Worm (Caenorhabditis elegans): ENCODE measurements around the gene rde-1.

rde-1 gene

ce11 chrV:10039837-10040236 lies 48.4 kb upstream of the rde-1 start (continued):
- TF ChIP-seq F57A8.1 (GFP tag; optimal IDR thresholded peaks at IDR 0.05) (no peak), rpc-1 (optimal IDR thresholded peaks at IDR 0.05) (no peak), rpc-1 (tag; optimal IDR thresholded peaks at IDR 0.05) (no peak), mel-28 (tag; optimal IDR thresholded peaks at IDR 0.05; ENCODE audit: borderline replicate concordance) (no peak), dpl-1 (GFP tag; optimal IDR thresholded peaks at IDR 0.05) (no peak), egrh-3 (GFP tag; IDR thresholded peaks at IDR 0.05) (peak; percentile 48), zim-3 (tag; optimal IDR thresholded peaks at IDR 0.05) (no peak), lsy-27 (tag; optimal IDR thresholded peaks at IDR 0.05; ENCODE audit: borderline replicate concordance, insufficient read depth) (no peak), F55B11.4 (tag; optimal IDR thresholded peaks at IDR 0.05; ENCODE audit: borderline replicate concordance, insufficient read depth) (no peak), dpff-1 (tag; optimal IDR thresholded peaks at IDR 0.05) (no peak), mes-4 (tag; optimal IDR thresholded peaks at IDR 0.05) (no peak), attf-3 (GFP tag; conservative IDR thresholded peaks at IDR 0.05) (0 out of 2 replicates have a peak, but pooled peaks have one; percentile 22), ceh-91 (GFP tag; IDR thresholded peaks at IDR 0.05) (no peak), chd-7 (tag; optimal IDR thresholded peaks at IDR 0.05) (peak; percentile 46), ceh-40 (GFP tag; IDR thresholded peaks at IDR 0.05) (no peak), die-1 (tag; optimal IDR thresholded peaks at IDR 0.05) (no peak), lin-40 (tag; optimal IDR thresholded peaks at IDR 0.05) (peak; percentile 55), hrde-1 (tag; optimal IDR thresholded peaks at IDR 0.05; ENCODE audit: borderline replicate concordance) (no peak), fkh-3 (tag; optimal IDR thresholded peaks at IDR 0.05) (no peak), K12H6.12 (tag; optimal IDR thresholded peaks at IDR 0.05) (peak; percentile 49), lir-1 (GFP tag; conservative IDR thresholded peaks at IDR 0.05) (peak; percentile 68), snpc-3.4 (tag; optimal IDR thresholded peaks at IDR 0.05) (no peak), mcd-1 (GFP tag; IDR thresholded peaks at IDR 0.05) (peak; percentile 59), ZK185.1 (tag; optimal IDR thresholded peaks at IDR 0.05; ENCODE audit: poor library complexity, severe bottlenecking) (no peak), lin-35 (GFP tag; optimal IDR thresholded peaks at IDR 0.05) (peak in 1 of 3 experiments; percentile 28), F37B4.10 (GFP tag; IDR thresholded peaks at IDR 0.05) (no peak), repo-1 (tag; optimal IDR thresholded peaks at IDR 0.05) (no peak), cebp-1 (GFP tag; IDR thresholded peaks at IDR 0.05) (peak; percentile 36; the same call in 1 of the 2 replicates), cebp-1 (tag; optimal IDR thresholded peaks at IDR 0.05) (peak; percentile 71), Y95B8A.8 (GFP tag; IDR thresholded peaks at IDR 0.05) (no peak), madf-10 (tag; optimal IDR thresholded peaks at IDR 0.05) (peak; percentile 47), aptf-3 (GFP tag; IDR thresholded peaks at IDR 0.05) (no peak), K11D2.4 (GFP tag; IDR thresholded peaks at IDR 0.05) (0 out of 2 replicates have a peak, but pooled peaks have one; percentile 33), B0261.1 (tag; optimal IDR thresholded peaks at IDR 0.05) (no peak), ztf-18 (tag; optimal IDR thresholded peaks at IDR 0.05) (peak; percentile 19), Y56A3A.18 (GFP tag; IDR thresholded peaks at IDR 0.05) (peak; percentile 82), ceh-79 (tag; optimal IDR thresholded peaks at IDR 0.05) (no peak), zfh-2 (GFP tag; conservative IDR thresholded peaks at IDR 0.05) (peak; percentile 79), ztf-6 (GFP tag; IDR thresholded peaks at IDR 0.05) (no peak)

DNA sequence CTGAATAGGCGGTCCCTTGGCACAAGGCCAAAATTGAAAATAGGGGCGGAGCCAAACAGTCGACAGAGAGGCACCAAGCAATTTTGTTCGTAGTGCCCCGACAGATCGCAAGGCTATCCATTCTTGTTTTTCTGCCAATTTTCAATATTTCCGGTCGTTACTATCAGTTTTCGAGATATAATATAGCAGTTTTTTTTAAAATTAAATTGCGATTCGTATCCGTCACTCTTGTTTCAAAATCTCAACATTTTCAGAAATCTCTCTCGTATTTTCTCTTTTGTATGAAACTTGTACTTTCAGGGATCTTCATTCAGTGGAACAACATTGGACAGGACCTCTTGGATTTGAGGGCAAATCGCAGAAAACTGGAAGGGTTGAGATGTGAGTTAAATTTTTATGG lies 45.6 kb upstream of the rde-1 start, which contains the start of gene F57A8.1:
Gene F57A8.1 (plus strand): TSS at position 301 of the 400 bp plus-strand sequence.
- TF ChIP-seq mxl-1 (tag; optimal IDR thresholded peaks at IDR 0.05) = no peak
- no peak for TF ChIP-seq snpc-3.4 (tag; optimal IDR thresholded peaks at IDR 0.05)
- TF ChIP-seq attf-3 (GFP tag; conservative IDR thresholded peaks at IDR 0.05) = no peak
- TF ChIP-seq zfh-2 (GFP tag; conservative IDR thresholded peaks at IDR 0.05) = no peak
- TF ChIP-seq lin-35 (GFP tag; optimal IDR thresholded peaks at IDR 0.05) = no peak
- no peak for TF ChIP-seq egl-18 (GFP tag; IDR thresholded peaks at IDR 0.05)
- TF ChIP-seq T07F8.4 (tag; optimal IDR thresholded peaks at IDR 0.05) = no peak
- TF ChIP-seq B0261.1 (tag; optimal IDR thresholded peaks at IDR 0.05) = no peak
- no peak for TF ChIP-seq F22D6.2 (tag; optimal IDR thresholded peaks at IDR 0.05)
- TF ChIP-seq snpc-4 (GFP tag; optimal IDR thresholded peaks at IDR 0.05) = no peak
- no peak for TF ChIP-seq snpc-4 (tag; optimal IDR thresholded peaks at IDR 0.05)
- TF ChIP-seq snpc-1.3 (tag; optimal IDR thresholded peaks at IDR 0.05; ENCODE audit: insufficient read depth) = no peak
- no peak for TF ChIP-seq ceh-100 (GFP tag; IDR thresholded peaks at IDR 0.05)
- TF ChIP-seq ztf-26 (tag; optimal IDR thresholded peaks at IDR 0.05) = no peak
- TF ChIP-seq repo-1 (tag; optimal IDR thresholded peaks at IDR 0.05) = no peak
- TF ChIP-seq T26A5.8 (tag; optimal IDR thresholded peaks at IDR 0.05) = no peak
- no peak for TF ChIP-seq Y95B8A.8 (GFP tag; IDR thresholded peaks at IDR 0.05)
- TF ChIP-seq F23B12.7 (tag; optimal IDR thresholded peaks at IDR 0.05; ENCODE audit: insufficient read depth) = no peak
